Worm (Caenorhabditis elegans) whole organism, midembryonic: ENCODE measurements around the gene R10H1.1.

Experiments
- T22C8.4 ChIP-seq: fragments of 200-800 bp; sonication (Bioruptor generic); IDR thresholded peaks from 2 replicates; pipeline ENCODE4 v1.3.6; 2022; ENCODE audit warnings: missing genetic modification characterization, missing compliant biosample characterization
- cog-1 ChIP-seq: sonication (generic microtip); optimal IDR thresholded peaks from 2 replicates; lab custom pipeline; 2016; ENCODE audit warnings: missing genetic modification characterization, missing compliant biosample characterization
- flt-1 ChIP-seq: fragments of 200-800 bp; sonication (Bioruptor generic); IDR thresholded peaks from 2 replicates; pipeline ENCODE4 v1.3.6; 2022; ENCODE audit warnings: missing genetic modification characterization, missing compliant biosample characterization
- med-1 ChIP-seq: sonication (generic microtip); optimal IDR thresholded peaks from 2 replicates; lab custom pipeline; 2017; ENCODE audit warnings: missing genetic modification characterization, mild to moderate bottlenecking, missing compliant biosample characterization, antibody characterized with exemption, missing genetic modification reagents; ENCODE audit not compliant: insufficient read depth
- ref-1 ChIP-seq: fragments of 200-800 bp; sonication (Bioruptor generic); conservative IDR thresholded peaks from 2 replicates; pipeline ENCODE4 v1.3.6; 2022; ENCODE audit warnings: missing genetic modification reagents, missing genetic modification characterization, missing compliant biosample characterization
- tab-1 ChIP-seq: fragments of 200-800 bp; sonication (Bioruptor generic); IDR thresholded peaks from 2 replicates; pipeline ENCODE4 v1.3.6; 2022; ENCODE audit warnings: missing genetic modification characterization, missing compliant biosample characterization
- ztf-29 ChIP-seq: fragments of 200-800 bp; sonication (Bioruptor generic); IDR thresholded peaks from 2 replicates; pipeline ENCODE4 v1.3.6; 2022; ENCODE audit warnings: missing genetic modification reagents, missing genetic modification characterization, missing compliant biosample characterization

ce11 chrII:7469318-7469717, 24.9 kb upstream of the R10H1.1 start:
- TF ChIP-seq ref-1 (GFP tag; lab: Robert Waterston, UW), result no peak
- TF ChIP-seq flt-1 (GFP tag; lab: Robert Waterston, UW), result no peak
- no peak for TF ChIP-seq T22C8.4 (GFP tag; lab: Robert Waterston, UW)
- no peak for TF ChIP-seq ztf-29 (GFP tag; lab: Robert Waterston, UW)
- no peak for TF ChIP-seq tab-1
- no peak for TF ChIP-seq cog-1 (tag; lab: Kevin White, UChicago)
- TF ChIP-seq med-1 (GFP tag; lab: Kevin White, UChicago), result no peak
